Fruit fly (Drosophila melanogaster) whole organism, wandering third instar larva: ENCODE data around the gene CG7691.

ENCODE experiments used
- Abd-B ChIP-seq: fragments of >200 bp; optimal IDR thresholded peaks from 2 replicates; lab custom pipeline; 2017; ENCODE audit warnings: missing biosample characterization, missing genetic modification characterization
- CG32264 ChIP-seq: fragments of 200-800 bp; sonication (Bioruptor generic); optimal IDR thresholded peaks from 2 replicates; lab custom pipeline; 2016; ENCODE audit warnings: missing biosample characterization, missing genetic modification characterization
- CG9705 ChIP-seq: fragments of 200-800 bp; sonication (Bioruptor generic); optimal IDR thresholded peaks from 2 replicates; lab custom pipeline; 2018; ENCODE audit warnings: missing biosample characterization, mild to moderate bottlenecking, missing genetic modification characterization
- CrebA ChIP-seq: fragments of 200-800 bp; sonication (Bioruptor generic); optimal IDR thresholded peaks from 2 replicates; lab custom pipeline; 2016; ENCODE audit warnings: missing biosample characterization, mild to moderate bottlenecking, missing genetic modification characterization, borderline replicate concordance
- Dfd ChIP-seq: fragments of >200 bp; optimal IDR thresholded peaks from 2 replicates; lab custom pipeline; 2017; ENCODE audit warnings: missing biosample characterization, missing genetic modification characterization
- Dif ChIP-seq: fragments of 200-275, 200-300 bp; sonication (Bioruptor generic); optimal IDR thresholded peaks from 2 replicates; lab custom pipeline; 2018; ENCODE audit warnings: missing biosample characterization, missing genetic modification characterization; ENCODE audit not compliant: partially characterized antibody
- HLH106 ChIP-seq: fragments of 200-800 bp; optimal IDR thresholded peaks from 3 replicates; lab custom pipeline; 2019; ENCODE audit warnings: missing biosample characterization, mild to moderate bottlenecking, missing genetic modification characterization, moderate library complexity
- Hnf4 ChIP-seq: fragments of 200-800 bp; sonication (Bioruptor generic); optimal IDR thresholded peaks from 2 replicates; lab custom pipeline; 2016; ENCODE audit warnings: missing biosample characterization, mild to moderate bottlenecking, missing genetic modification characterization
- Hr78 ChIP-seq: fragments of >200 bp; optimal IDR thresholded peaks from 2 replicates; lab custom pipeline; 2017; ENCODE audit warnings: missing biosample characterization, missing genetic modification characterization
- Hr83 ChIP-seq: fragments of 200-300 bp; sonication (Bioruptor generic); optimal IDR thresholded peaks from 2 replicates; lab custom pipeline; 2016; ENCODE audit warnings: missing biosample characterization, mild to moderate bottlenecking, missing genetic modification characterization, moderate library complexity; ENCODE audit not compliant: poor library complexity, severe bottlenecking
- Jra ChIP-seq: sonication (Bioruptor generic); optimal IDR thresholded peaks from 2 replicates; lab custom pipeline; 2016; ENCODE audit warnings: missing biosample characterization, missing genetic modification characterization
- Myc ChIP-seq: fragments of >200 bp; optimal IDR thresholded peaks from 2 replicates; lab custom pipeline; 2017
- N ChIP-seq: fragments of >200 bp; optimal IDR thresholded peaks from 2 replicates; lab custom pipeline; 2018; ENCODE audit warnings: missing biosample characterization, missing external identifiers, missing genetic modification characterization
- OdsH ChIP-seq: fragments of 200-800 bp; sonication (Bioruptor generic); optimal IDR thresholded peaks from 2 replicates; lab custom pipeline; 2016; ENCODE audit warnings: missing biosample characterization, mild to moderate bottlenecking, missing genetic modification characterization
- Rel ChIP-seq, 2 experiments: fragments of 200-800 bp; sonication (Bioruptor generic) in 1 of 2; optimal IDR thresholded peaks; 2 replicates in 1 of 2; 3 replicates in 1 of 2; lab custom pipeline; 2016 to 2019; ENCODE audit warnings: mild to moderate bottlenecking in 2 of 2, missing biosample characterization in 2 of 2, missing genetic modification characterization in 2 of 2, moderate library complexity in 1 of 2
- Sp1 ChIP-seq: fragments of 200-800 bp; sonication (Bioruptor generic); optimal IDR thresholded peaks from 3 replicates; lab custom pipeline; 2019; ENCODE audit warnings: missing biosample characterization, mild to moderate bottlenecking, missing genetic modification characterization, moderate library complexity
- Vsx2 ChIP-seq: fragments of 200-300, 225-300 bp; sonication (Bioruptor generic); optimal IDR thresholded peaks from 2 replicates; lab custom pipeline; 2018; ENCODE audit warnings: missing biosample characterization, missing genetic modification characterization; ENCODE audit not compliant: partially characterized antibody
- br ChIP-seq: fragments of 200-800 bp; sonication (Bioruptor generic); optimal IDR thresholded peaks from 2 replicates; lab custom pipeline; 2016; ENCODE audit warnings: missing biosample characterization, missing genetic modification characterization
- brk ChIP-seq: fragments of 200-800 bp; sonication (Bioruptor generic); optimal IDR thresholded peaks from 2 replicates; lab custom pipeline; 2016; ENCODE audit warnings: missing biosample characterization, mild to moderate bottlenecking, missing genetic modification characterization
- dl ChIP-seq, 2 experiments: fragments of 175-275, 200-275 bp in 1 of 2; fragments of 200-275 bp in 1 of 2; sonication (Bioruptor generic); optimal IDR thresholded peaks; lab custom pipeline; 2018; ENCODE audit warnings: mild to moderate bottlenecking in 2 of 2, missing biosample characterization in 2 of 2, missing genetic modification characterization in 2 of 2, moderate library complexity in 2 of 2; ENCODE audit not compliant: partially characterized antibody in 2 of 2, insufficient read depth in 1 of 2
- dmrt93B ChIP-seq: fragments of 200-800 bp; sonication (Bioruptor generic); optimal IDR thresholded peaks from 2 replicates; lab custom pipeline; 2018; ENCODE audit warnings: missing biosample characterization, mild to moderate bottlenecking, missing genetic modification characterization
- dsf ChIP-seq: sonication (Bioruptor generic); optimal IDR thresholded peaks from 2 replicates; lab custom pipeline; 2016; ENCODE audit warnings: missing biosample characterization, missing genetic modification characterization, borderline replicate concordance
- ey ChIP-seq: fragments of 200-800 bp; sonication (Bioruptor generic); optimal IDR thresholded peaks from 2 replicates; lab custom pipeline; 2016; ENCODE audit warnings: missing biosample characterization, missing genetic modification characterization
- foxo ChIP-seq, 2 experiments: fragments of 200-800 bp; sonication (Bioruptor generic); optimal IDR thresholded peaks; 2 replicates in 1 of 2; 3 replicates in 1 of 2; lab custom pipeline; 2016 to 2017; ENCODE audit warnings: missing biosample characterization in 2 of 2, missing genetic modification characterization in 2 of 2
- fru ChIP-seq: fragments of 200-800 bp; sonication (Bioruptor generic); optimal IDR thresholded peaks from 3 replicates; lab custom pipeline; 2016; ENCODE audit warnings: missing biosample characterization, mild to moderate bottlenecking, missing genetic modification characterization
- h ChIP-seq: fragments of 200-800 bp; sonication (Bioruptor generic); optimal IDR thresholded peaks from 3 replicates; lab custom pipeline; 2016; ENCODE audit warnings: missing biosample characterization, mild to moderate bottlenecking, missing genetic modification characterization
- lola ChIP-seq: fragments of >200 bp; optimal IDR thresholded peaks from 2 replicates; lab custom pipeline; 2017; ENCODE audit warnings: missing biosample characterization, missing genetic modification characterization
- pan ChIP-seq: fragments of >200 bp; optimal IDR thresholded peaks from 2 replicates; lab custom pipeline; 2017
- psq ChIP-seq: fragments of 200-800 bp; sonication (Bioruptor generic); optimal IDR thresholded peaks from 3 replicates; lab custom pipeline; 2017; ENCODE audit warnings: missing biosample characterization, mild to moderate bottlenecking, missing genetic modification characterization, moderate library complexity
- rgr ChIP-seq: fragments of 200-800 bp; sonication (Bioruptor generic); optimal IDR thresholded peaks from 3 replicates; lab custom pipeline; 2016; ENCODE audit warnings: missing biosample characterization, mild to moderate bottlenecking, missing genetic modification characterization
- sage ChIP-seq: fragments of 200-800 bp; sonication (Bioruptor generic); optimal IDR thresholded peaks from 2 replicates; lab custom pipeline; 2016; ENCODE audit warnings: missing biosample characterization, mild to moderate bottlenecking, missing genetic modification characterization
- sv ChIP-seq: fragments of 200-800 bp; sonication (Bioruptor generic); optimal IDR thresholded peaks from 3 replicates; lab custom pipeline; 2016; ENCODE audit warnings: missing biosample characterization, missing genetic modification characterization
- tai ChIP-seq: sonication (Bioruptor generic); optimal IDR thresholded peaks from 2 replicates; lab custom pipeline; 2016; ENCODE audit warnings: missing biosample characterization, missing genetic modification characterization
- usp ChIP-seq: fragments of >200 bp; optimal IDR thresholded peaks from 2 replicates; lab custom pipeline; 2017; ENCODE audit warnings: missing biosample characterization, missing genetic modification characterization
- woc ChIP-seq: sonication (Bioruptor generic); optimal IDR thresholded peaks from 2 replicates; lab custom pipeline; 2016; ENCODE audit warnings: missing biosample characterization, mild to moderate bottlenecking, missing genetic modification characterization

Gene CG7691

dm6 chr3R:18584546-18584935, 24.9 kb downstream of the CG7691 start:
- TF ChIP-seq Abd-B (GFP tag; lab: Kevin White, UChicago) (no peak), sv (no peak), psq (GFP tag; lab: Kevin White, UChicago) (no peak), brk (GFP tag; lab: Kevin White, UChicago) (no peak), usp (GFP tag; lab: Kevin White, UChicago) (no peak), N (no peak), dl (GFP tag; optimal IDR thresholded peaks at IDR 0.05; lab: Kevin White, UChicago; ENCODE audit: insufficient read depth in 1 of 2, partially characterized antibody in 2 of 2) (no peak), Vsx2 (GFP tag; lab: Kevin White, UChicago) (no peak), rgr (GFP tag; lab: Kevin White, UChicago) (no peak), CG9705 (no peak), dsf (GFP tag; lab: Kevin White, UChicago) (no peak), h (GFP tag; lab: Kevin White, UChicago) (no peak), foxo (GFP tag; optimal IDR thresholded peaks at IDR 0.05; lab: Kevin White, UChicago) (no peak)

dm6 chr3R:18585259-18585858, 25.7 kb downstream of the CG7691 start:
- TF ChIP-seq rgr (GFP tag; lab: Kevin White, UChicago) (peak; percentile 19), ey (peak; percentile 38), h (GFP tag; lab: Kevin White, UChicago) (no peak), Dif (peak; percentile 65), Hnf4 (GFP tag; lab: Kevin White, UChicago) (peak; percentile 22), Sp1 (no peak), Hr83 (peak; percentile 62), woc (GFP tag; lab: Kevin White, UChicago) (no peak), CG32264 (GFP tag; lab: Kevin White, UChicago) (no peak), Hr78 (no peak), brk (GFP tag; lab: Kevin White, UChicago) (peak; percentile 20), N (no peak), dl (GFP tag; optimal IDR thresholded peaks at IDR 0.05; lab: Kevin White, UChicago; ENCODE audit: insufficient read depth in 1 of 2, partially characterized antibody in 2 of 2) (peak; percentile 5 to 47), Myc (no peak), dsf (GFP tag; lab: Kevin White, UChicago) (no peak), pan (lab: Kevin White, UChicago) (no peak), sage (GFP tag; lab: Kevin White, UChicago) (peak; percentile 19), fru (GFP tag; lab: Kevin White, UChicago) (no peak), foxo (GFP tag; optimal IDR thresholded peaks at IDR 0.05; lab: Kevin White, UChicago) (peak in 1 of 2 experiments; percentile 47), Rel (GFP tag; optimal IDR thresholded peaks at IDR 0.05; lab: Kevin White, UChicago) (no peak), Rel (tag; optimal IDR thresholded peaks at IDR 0.05; lab: Kevin White, UChicago) (no peak), HLH106 (tag; lab: Kevin White, UChicago) (no peak), tai (GFP tag; lab: Kevin White, UChicago) (no peak), OdsH (peak; percentile 32), Dfd (GFP tag; lab: Kevin White, UChicago) (no peak), usp (GFP tag; lab: Kevin White, UChicago) (no peak), Abd-B (GFP tag; lab: Kevin White, UChicago) (no peak), lola (GFP tag; lab: Kevin White, UChicago) (no peak), Jra (GFP tag; lab: Kevin White, UChicago) (peak; percentile 12), br (GFP tag; lab: Kevin White, UChicago) (peak; percentile 1), CrebA (no peak), psq (GFP tag; lab: Kevin White, UChicago) (no peak), Vsx2 (GFP tag; lab: Kevin White, UChicago) (peak; percentile 23)

DNA sequence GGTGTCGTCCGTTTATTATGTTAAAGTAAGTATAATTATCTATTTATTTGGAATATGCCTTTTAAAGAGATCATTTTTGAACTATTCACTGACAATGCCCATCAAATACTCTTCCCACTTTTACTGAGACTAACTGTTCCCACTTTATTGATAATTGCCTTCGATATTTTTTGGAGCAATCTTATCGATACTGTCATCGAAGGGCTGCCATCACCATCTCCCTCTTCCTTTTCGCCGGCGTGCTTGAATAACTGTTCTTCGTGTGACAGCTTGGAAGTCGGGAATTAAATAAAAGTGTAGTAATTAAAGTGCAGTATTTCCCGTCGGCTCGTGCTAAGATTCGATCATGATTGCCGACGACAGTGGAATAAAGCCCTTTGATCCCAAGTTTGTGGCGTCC, 31.1 kb downstream of the CG7691 start, which contains the start of gene qin:
Gene qin (plus strand): TSS at position 274 of the 400 bp plus-strand sequence.
- TF ChIP-seq dmrt93B (GFP tag; lab: Kevin White, UChicago), result no peak
- TF ChIP-seq N, result no peak
- TF ChIP-seq woc (GFP tag; lab: Kevin White, UChicago), result no peak
- TF ChIP-seq CG9705, result no peak
- no peak for TF ChIP-seq Dfd (GFP tag; lab: Kevin White, UChicago)
- no peak for TF ChIP-seq OdsH
- TF ChIP-seq Dif, result no peak
- no peak for TF ChIP-seq ey
- no peak for TF ChIP-seq Hr78
